Fruit fly (Drosophila melanogaster): ENCODE data around the gene CG32639.

DNA sequence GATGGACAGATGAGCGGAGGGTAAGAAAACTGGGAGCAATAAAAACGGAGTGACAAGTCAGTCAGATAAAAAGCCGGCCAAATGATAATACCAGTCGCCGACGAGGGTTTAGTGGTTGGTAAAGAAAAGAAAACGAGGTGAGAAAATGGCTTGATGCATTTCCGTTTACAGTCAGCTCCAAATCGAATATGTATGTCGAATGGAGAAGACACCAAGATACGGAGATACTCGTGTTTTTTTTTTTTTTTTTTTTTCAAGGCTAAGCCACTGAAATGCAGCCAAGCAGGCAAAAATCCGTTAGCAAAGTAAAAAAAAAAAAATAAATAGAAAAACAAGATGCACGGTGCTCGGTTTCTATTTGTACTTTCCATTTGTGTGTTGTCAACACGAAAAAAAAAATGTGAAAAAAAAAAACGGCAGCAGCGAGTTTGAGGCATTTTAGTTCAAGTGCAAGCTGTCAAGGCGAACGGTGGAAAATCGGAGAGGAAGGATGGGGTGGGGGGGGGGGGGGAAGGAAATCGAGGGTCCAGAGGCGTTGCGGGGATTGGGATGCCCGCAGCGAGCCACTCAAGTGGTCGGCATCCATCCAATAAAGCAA lies 7.5 kb upstream of the CG32639 start:
- no peak for TF ChIP-seq CG15710 (tag; optimal IDR thresholded peaks at IDR 0.05)
- peak; percentile 38 for TF ChIP-seq CG12605 (GFP tag; IDR thresholded peaks at IDR 0.05)
- TF ChIP-seq Pif1B (GFP tag; optimal IDR thresholded peaks at IDR 0.05) = no peak
- no peak for TF ChIP-seq rn (GFP tag; IDR thresholded peaks at IDR 0.05)
- TF ChIP-seq Snoo (tag; optimal IDR thresholded peaks at IDR 0.05) = no peak
- no peak for TF ChIP-seq CG34367 (tag; optimal IDR thresholded peaks at IDR 0.05)
- no peak for TF ChIP-seq EcR (GFP tag; optimal IDR thresholded peaks at IDR 0.05)
- no peak for TF ChIP-seq CG8301 (tag; optimal IDR thresholded peaks at IDR 0.05)
